Fruit fly (Drosophila melanogaster): Measurements from ENCODE around the gene OdsH.

DNA sequence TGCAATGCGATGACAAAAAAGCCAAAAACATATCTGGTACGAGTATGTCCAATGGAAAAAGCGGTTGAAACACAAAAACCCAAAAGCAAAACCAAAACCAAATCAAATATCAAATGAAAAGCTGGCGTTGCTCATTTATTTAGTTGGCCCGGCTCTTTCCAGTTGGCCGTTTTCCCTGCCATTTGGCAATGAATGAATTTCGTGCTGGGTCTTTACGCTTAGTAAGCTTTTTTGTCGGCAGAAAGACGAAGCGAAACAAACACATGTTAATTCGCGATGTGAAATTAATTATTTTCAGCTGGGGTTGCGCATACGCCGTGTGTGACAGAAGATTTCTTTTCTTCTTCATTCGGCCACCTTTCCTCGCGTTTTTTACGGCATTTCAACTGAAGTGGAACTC is 43.9 kb downstream of the OdsH start:
- TF ChIP-seq tai (GFP tag; optimal IDR thresholded peaks at IDR 0.05) (no peak), CrebA (GFP tag; optimal IDR thresholded peaks at IDR 0.05; ENCODE audit: borderline replicate concordance) (no peak)

Measured in whole organism, wandering third instar larva.